Worm (Caenorhabditis elegans) whole organism, late embryonic: ENCODE data around the gene str-86.

Experiments
- C08G9.2 ChIP-seq: sonication (generic microtip); optimal IDR thresholded peaks from 2 replicates; lab custom pipeline; 2016; ENCODE audit warnings: mild to moderate bottlenecking, missing genetic modification characterization, moderate library complexity, missing compliant biosample characterization
- F13H6.1 ChIP-seq: sonication (generic microtip); optimal IDR thresholded peaks from 2 replicates; lab custom pipeline; 2016; ENCODE audit warnings: missing genetic modification characterization, missing compliant biosample characterization
- K09A11.1 ChIP-seq: sonication (generic microtip); optimal IDR thresholded peaks from 2 replicates; lab custom pipeline; 2017; ENCODE audit warnings: antibody characterized with exemption, mild to moderate bottlenecking, missing genetic modification characterization, missing compliant biosample characterization; ENCODE audit not compliant: insufficient read depth
- ama-1 ChIP-seq: fragments of 150-350 bp; optimal IDR thresholded peaks from 2 replicates; lab custom pipeline; 2014
- ceh-14 ChIP-seq: sonication (generic microtip); optimal IDR thresholded peaks from 2 replicates; lab custom pipeline; 2016; ENCODE audit warnings: missing genotype, missing genetic modification characterization, missing compliant biosample characterization
- ceh-18 ChIP-seq: sonication (generic microtip); optimal IDR thresholded peaks from 2 replicates; lab custom pipeline; 2016; ENCODE audit warnings: missing genetic modification characterization, missing compliant biosample characterization
- ceh-2 ChIP-seq: sonication (generic microtip); optimal IDR thresholded peaks from 2 replicates; lab custom pipeline; 2016; ENCODE audit warnings: missing genotype, missing genetic modification characterization, missing compliant biosample characterization
- ceh-22 ChIP-seq: sonication (generic microtip); optimal IDR thresholded peaks from 2 replicates; lab custom pipeline; 2017; ENCODE audit warnings: missing biosample characterization, missing genetic modification characterization
- ceh-24 ChIP-seq: sonication (generic microtip); optimal IDR thresholded peaks from 2 replicates; lab custom pipeline; 2016; ENCODE audit warnings: mild to moderate bottlenecking, missing genetic modification characterization, missing compliant biosample characterization
- ceh-30 ChIP-seq: fragments of 150-350 bp; optimal IDR thresholded peaks from 2 replicates; lab custom pipeline; 2014; ENCODE audit warnings: missing biosample characterization, missing genetic modification characterization
- ceh-31 ChIP-seq: sonication (generic microtip); optimal IDR thresholded peaks from 2 replicates; lab custom pipeline; 2016; ENCODE audit warnings: missing genetic modification characterization, missing compliant biosample characterization
- ceh-34 ChIP-seq: sonication (generic microtip); optimal IDR thresholded peaks from 2 replicates; lab custom pipeline; 2016; ENCODE audit warnings: mild to moderate bottlenecking, missing genetic modification characterization, missing compliant biosample characterization
- ceh-45 ChIP-seq: fragments of 200-800 bp; sonication (Bioruptor generic); IDR thresholded peaks from 2 replicates; pipeline ENCODE4 v1.3.6; 2022; ENCODE audit warnings: missing genetic modification reagents, missing genetic modification characterization, missing compliant biosample characterization
- che-1 ChIP-seq: sonication (generic microtip); optimal IDR thresholded peaks from 2 replicates; lab custom pipeline; 2016; ENCODE audit warnings: mild to moderate bottlenecking, missing genetic modification characterization, missing compliant biosample characterization
- dve-1 ChIP-seq: sonication (generic microtip); optimal IDR thresholded peaks from 2 replicates; lab custom pipeline; 2017; ENCODE audit warnings: antibody characterized with exemption, mild to moderate bottlenecking, missing genetic modification characterization, missing compliant biosample characterization
- ets-4 ChIP-seq: sonication (generic microtip); optimal IDR thresholded peaks from 2 replicates; lab custom pipeline; 2016; ENCODE audit warnings: missing genetic modification characterization, missing compliant biosample characterization
- fax-1 ChIP-seq: sonication (generic microtip); optimal IDR thresholded peaks from 2 replicates; lab custom pipeline; 2016; ENCODE audit warnings: missing genotype, missing genetic modification characterization, missing compliant biosample characterization
- fkh-10 ChIP-seq: fragments of 150-350 bp; optimal IDR thresholded peaks from 2 replicates; lab custom pipeline; 2014; ENCODE audit warnings: missing biosample characterization, missing genetic modification reagents, missing genetic modification characterization
- fkh-6 ChIP-seq: sonication (generic microtip); optimal IDR thresholded peaks from 2 replicates; lab custom pipeline; 2016; ENCODE audit warnings: missing genetic modification characterization, missing compliant biosample characterization
- gmeb-2 ChIP-seq: sonication (generic microtip); optimal IDR thresholded peaks from 2 replicates; lab custom pipeline; 2016; ENCODE audit warnings: missing genetic modification characterization, inconsistent platforms, missing compliant biosample characterization
- hlh-15 ChIP-seq: sonication (generic microtip); optimal IDR thresholded peaks from 2 replicates; lab custom pipeline; 2016; ENCODE audit warnings: missing genetic modification characterization, missing compliant biosample characterization
- hlh-6 ChIP-seq: sonication (generic microtip); optimal IDR thresholded peaks from 2 replicates; lab custom pipeline; 2016; ENCODE audit warnings: missing genotype, missing genetic modification characterization, missing compliant biosample characterization
- lin-11 ChIP-seq: fragments of 200-800 bp; sonication (Bioruptor generic); optimal IDR thresholded peaks from 2 replicates; lab custom pipeline; 2018; ENCODE audit warnings: mild to moderate bottlenecking, missing genetic modification characterization, missing compliant biosample characterization
- mec-3 ChIP-seq: sonication (generic microtip); optimal IDR thresholded peaks from 2 replicates; lab custom pipeline; 2016; ENCODE audit warnings: borderline replicate concordance, missing genetic modification characterization, missing compliant biosample characterization
- nfya-1 ChIP-seq: sonication (generic microtip); optimal IDR thresholded peaks from 2 replicates; lab custom pipeline; 2017; ENCODE audit warnings: missing genetic modification characterization, mild to moderate bottlenecking, missing compliant biosample characterization, antibody characterized with exemption, moderate library complexity
- nhr-11 ChIP-seq: fragments of 150-350 bp; optimal IDR thresholded peaks from 2 replicates; lab custom pipeline; 2014; ENCODE audit warnings: missing biosample characterization, missing genetic modification characterization
- pag-3 ChIP-seq: sonication (generic microtip); optimal IDR thresholded peaks from 2 replicates; lab custom pipeline; 2016; ENCODE audit warnings: missing compliant biosample characterization, missing genetic modification characterization, borderline replicate concordance
- pat-9 ChIP-seq: fragments of 200-800 bp; sonication (Bioruptor generic); optimal IDR thresholded peaks from 2 replicates; lab custom pipeline; 2018; ENCODE audit warnings: mild to moderate bottlenecking, missing genetic modification characterization, moderate library complexity, missing compliant biosample characterization
- pax-1 ChIP-seq: fragments of 150-350 bp; optimal IDR thresholded peaks from 2 replicates; lab custom pipeline; 2014; ENCODE audit warnings: missing biosample characterization, missing genetic modification characterization
- ref-2 ChIP-seq: sonication (generic microtip); optimal IDR thresholded peaks from 2 replicates; lab custom pipeline; 2016; ENCODE audit warnings: missing genetic modification characterization, missing compliant biosample characterization
- rnt-1 ChIP-seq: sonication (generic microtip); optimal IDR thresholded peaks from 2 replicates; lab custom pipeline; 2016; ENCODE audit warnings: missing genetic modification characterization, missing compliant biosample characterization
- sdc-2 ChIP-seq: sonication (generic microtip); optimal IDR thresholded peaks from 2 replicates; lab custom pipeline; 2016; ENCODE audit warnings: missing genotype, missing genetic modification characterization, missing compliant biosample characterization
- sox-2 ChIP-seq: fragments of 200-800 bp; sonication (Bioruptor generic); IDR thresholded peaks from 2 replicates; pipeline ENCODE4 v1.3.6; 2022; ENCODE audit warnings: missing genetic modification reagents, missing genetic modification characterization, missing compliant biosample characterization
- sox-4 ChIP-seq: sonication (generic microtip); optimal IDR thresholded peaks from 2 replicates; lab custom pipeline; 2017; ENCODE audit warnings: mild to moderate bottlenecking, missing genetic modification characterization, inconsistent platforms, missing compliant biosample characterization
- syd-9 ChIP-seq: sonication (generic microtip); optimal IDR thresholded peaks from 2 replicates; lab custom pipeline; 2016; ENCODE audit warnings: mild to moderate bottlenecking, missing genetic modification characterization, moderate library complexity, missing compliant biosample characterization
- tbx-2 ChIP-seq: sonication (generic microtip); optimal IDR thresholded peaks from 2 replicates; lab custom pipeline; 2016; ENCODE audit warnings: missing genetic modification characterization, missing compliant biosample characterization
- tbx-7 ChIP-seq: sonication (generic microtip); optimal IDR thresholded peaks from 2 replicates; lab custom pipeline; 2016; ENCODE audit warnings: missing genotype, missing genetic modification characterization, missing compliant biosample characterization
- ttx-3 ChIP-seq: sonication (generic microtip); optimal IDR thresholded peaks from 2 replicates; lab custom pipeline; 2016; ENCODE audit warnings: missing genetic modification reagents, missing genetic modification characterization, missing compliant biosample characterization
- unc-42 ChIP-seq: sonication (generic microtip); optimal IDR thresholded peaks from 2 replicates; lab custom pipeline; 2016; ENCODE audit warnings: missing genotype, missing genetic modification characterization, missing compliant biosample characterization
- unc-55 ChIP-seq: sonication (generic microtip); optimal IDR thresholded peaks from 2 replicates; lab custom pipeline; 2017; ENCODE audit warnings: missing biosample characterization, missing genetic modification reagents, missing genetic modification characterization
- unc-86 ChIP-seq: sonication (generic microtip); optimal IDR thresholded peaks from 2 replicates; lab custom pipeline; 2016; ENCODE audit warnings: missing genetic modification characterization, missing compliant biosample characterization
- zip-5 ChIP-seq: sonication (generic microtip); optimal IDR thresholded peaks from 2 replicates; lab custom pipeline; 2016; ENCODE audit warnings: missing genetic modification characterization, missing compliant biosample characterization

The str-86 gene

ce11 chrV:8937476-8938249 is 45.8 kb downstream of the str-86 start:
- no peak for TF ChIP-seq nhr-11 (tag; lab: Kevin White, UChicago)
- TF ChIP-seq unc-86 = no peak
- TF ChIP-seq fkh-10 (GFP tag; lab: Kevin White, UChicago) = no peak
- TF ChIP-seq ceh-30 (tag; lab: Kevin White, UChicago) = no peak
- no peak for TF ChIP-seq pag-3 (tag; lab: Kevin White, UChicago)
- TF ChIP-seq syd-9 (tag; lab: Kevin White, UChicago) = no peak
- no peak for TF ChIP-seq ceh-31
- no peak for TF ChIP-seq hlh-15
- no peak for TF ChIP-seq fkh-6 (tag; lab: Kevin White, UChicago)
- no peak for TF ChIP-seq pax-1 (tag; lab: Kevin White, UChicago)
- TF ChIP-seq sox-4 = no peak
- no peak for TF ChIP-seq ceh-24
- no peak for TF ChIP-seq lin-11
- TF ChIP-seq ceh-14 (tag; lab: Kevin White, UChicago) = no peak
- TF ChIP-seq ceh-45 = no peak
- no peak for TF ChIP-seq ceh-2 (tag; lab: Kevin White, UChicago)
- TF ChIP-seq gmeb-2 (tag; lab: Kevin White, UChicago) = no peak
- TF ChIP-seq sdc-2 (tag; lab: Kevin White, UChicago) = no peak
- TF ChIP-seq, all 69 proteins: peak for 0

- no peak for TF ChIP-seq sox-2 (GFP tag; lab: Robert Waterston, UW)
- TF ChIP-seq unc-55 (GFP tag; lab: Kevin White, UChicago) = peak; percentile 28
Observed at ce11 chrV:8936791-8937475, 46.6 kb downstream of the str-86 start.

- TF ChIP-seq ceh-31 = peak; percentile 36
- peak; percentile 23 for TF ChIP-seq C08G9.2 (tag; lab: Kevin White, UChicago)
- TF ChIP-seq tbx-7 (tag; lab: Kevin White, UChicago) = no peak
- no peak for TF ChIP-seq zip-5 (tag; lab: Kevin White, UChicago)
- no peak for TF ChIP-seq nhr-11 (tag; lab: Kevin White, UChicago)
- TF ChIP-seq pat-9 = peak; percentile 38
- TF ChIP-seq fax-1 (tag; lab: Kevin White, UChicago) = no peak
- no peak for TF ChIP-seq gmeb-2 (tag; lab: Kevin White, UChicago)
- TF ChIP-seq che-1 (tag; lab: Kevin White, UChicago) = no peak
- TF ChIP-seq dve-1 (tag; lab: Kevin White, UChicago) = peak; percentile 9
- TF ChIP-seq ceh-34 (tag; lab: Kevin White, UChicago) = peak; percentile 11
- TF ChIP-seq rnt-1 = peak; percentile 80
- TF ChIP-seq K09A11.1 (tag; lab: Kevin White, UChicago) = no peak
- TF ChIP-seq ets-4 (tag; lab: Kevin White, UChicago) = peak; percentile 60
- TF ChIP-seq nfya-1 (tag; lab: Kevin White, UChicago) = peak; percentile 79
- TF ChIP-seq ama-1 = no peak
- no peak for TF ChIP-seq ttx-3 (tag; lab: Kevin White, UChicago)
- peak; percentile 23 for TF ChIP-seq tbx-2 (tag; lab: Kevin White, UChicago)
- TF ChIP-seq mec-3 (tag; lab: Kevin White, UChicago) = no peak
- TF ChIP-seq ref-2 (tag; lab: Kevin White, UChicago) = peak; percentile 54
- no peak for TF ChIP-seq hlh-6 (tag; lab: Kevin White, UChicago)
- TF ChIP-seq ceh-18 (tag; lab: Kevin White, UChicago) = peak; percentile 83
- peak; percentile 86 for TF ChIP-seq unc-55 (GFP tag; lab: Kevin White, UChicago)
- no peak for TF ChIP-seq unc-42 (tag; lab: Kevin White, UChicago)
- TF ChIP-seq ceh-22 (tag; lab: Kevin White, UChicago) = no peak
- peak; percentile 26 for TF ChIP-seq F13H6.1 (tag; lab: Kevin White, UChicago)
Observed at ce11 chrV:8936184-8936589, 47.3 kb downstream of the str-86 start, which contains the start of gene unc-23. Gene unc-23, plus strand, starts transcription at chrV:8936359.
